Worm (Caenorhabditis elegans): Measurements from ENCODE around the gene scav-4.

- TF ChIP-seq him-1 (tag; optimal IDR thresholded peaks at IDR 0.05) (no peak), W03F9.2 (tag; optimal IDR thresholded peaks at IDR 0.05) (no peak)
These were observed 45.9 kb upstream of the scav-4 start for ce11 chrX:12935694-12936093.

Measured in whole organism, L4/young adult.